Worm (Caenorhabditis elegans): ENCODE measurements around the gene sqst-5.

- TF ChIP-seq egl-27 (tag; optimal IDR thresholded peaks at IDR 0.05) (no peak), nhr-77 (tag; optimal IDR thresholded peaks at IDR 0.05) (no peak), lir-3 (tag; optimal IDR thresholded peaks at IDR 0.05) (no peak)
Observed at ce11 chrIII:151084-151483, 3.7 kb upstream of the sqst-5 start.

Data from whole organism, L4 larva.